Fruit fly (Drosophila melanogaster): Measurements from ENCODE around the gene Pp4-19C.
"Not testable (repeated sequence)": the region's sequence is repeated elsewhere in the genome, so short reads cannot be mapped to it uniquely, and the experiment has no call there.

DNA sequence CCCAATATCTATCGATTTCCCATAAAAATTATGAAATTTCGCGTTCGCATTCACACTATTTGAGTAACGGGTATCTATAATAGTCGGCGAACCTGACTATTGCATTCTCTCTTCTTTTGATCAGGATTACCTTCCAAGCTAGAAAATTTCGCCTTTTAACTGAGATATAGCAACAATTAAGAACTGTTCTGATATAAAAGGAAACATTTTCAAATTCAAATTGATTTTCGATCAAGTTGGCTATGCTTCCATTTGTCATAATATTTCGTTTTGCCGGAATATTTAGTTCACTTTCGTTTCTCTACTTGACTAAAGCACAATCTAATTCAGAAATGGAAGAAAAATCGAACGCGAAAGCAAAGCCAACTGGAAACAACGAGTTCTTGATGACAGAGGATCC lies 22.3 kb upstream of the Pp4-19C start, which contains the start of gene CG42578:
- TF ChIP-seq lola (GFP tag; optimal IDR thresholded peaks at IDR 0.05); fru (GFP tag; optimal IDR thresholded peaks at IDR 0.05); tai (GFP tag; optimal IDR thresholded peaks at IDR 0.05); rgr (GFP tag; optimal IDR thresholded peaks at IDR 0.05); psq (GFP tag; optimal IDR thresholded peaks at IDR 0.05); OdsH (GFP tag; optimal IDR thresholded peaks at IDR 0.05); brk (GFP tag; optimal IDR thresholded peaks at IDR 0.05); CG32264 (GFP tag; optimal IDR thresholded peaks at IDR 0.05); sage (GFP tag; optimal IDR thresholded peaks at IDR 0.05); HLH106 (tag; optimal IDR thresholded peaks at IDR 0.05): not testable (repeated sequence)
